Worm (Caenorhabditis elegans) whole organism, late embryonic: Measurements from ENCODE around the gene C34C12.7.

Experiments
- ceh-18 ChIP-seq: sonication (generic microtip); optimal IDR thresholded peaks from 2 replicates; lab custom pipeline; 2016; ENCODE audit warnings: missing genetic modification characterization, missing compliant biosample characterization
- ceh-31 ChIP-seq: sonication (generic microtip); optimal IDR thresholded peaks from 2 replicates; lab custom pipeline; 2016; ENCODE audit warnings: missing genetic modification characterization, missing compliant biosample characterization
- dve-1 ChIP-seq: sonication (generic microtip); optimal IDR thresholded peaks from 2 replicates; lab custom pipeline; 2017; ENCODE audit warnings: antibody characterized with exemption, mild to moderate bottlenecking, missing genetic modification characterization, missing compliant biosample characterization
- gmeb-2 ChIP-seq: sonication (generic microtip); optimal IDR thresholded peaks from 2 replicates; lab custom pipeline; 2016; ENCODE audit warnings: missing genetic modification characterization, inconsistent platforms, missing compliant biosample characterization

DNA sequence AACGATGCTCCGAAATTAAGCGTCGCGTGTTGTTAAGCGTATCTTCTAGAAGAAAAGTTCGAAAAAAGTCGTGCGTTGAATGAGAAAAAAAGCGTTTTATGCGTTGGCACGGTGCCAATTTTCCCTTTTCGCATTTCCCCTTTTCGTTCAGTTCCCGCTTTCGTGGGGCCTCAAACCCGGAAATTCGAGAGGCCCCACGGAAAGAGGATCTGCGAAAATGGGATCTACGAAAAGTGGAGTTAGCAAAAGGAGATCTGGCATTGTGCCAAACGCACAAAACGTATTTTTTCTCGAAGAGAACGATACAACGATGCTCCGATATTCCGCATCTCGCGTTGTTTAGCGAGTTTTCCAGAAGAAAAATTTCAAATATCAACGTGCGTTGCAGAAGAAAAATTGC is 11.7 kb upstream of the C34C12.7 start:
- TF ChIP-seq ceh-18 (tag; lab: Kevin White, UChicago) (peak; percentile 97), gmeb-2 (peak; percentile 96), ceh-31 (tag; lab: Kevin White, UChicago) (peak; percentile 100), dve-1 (no peak)
